Worm (Caenorhabditis elegans): ENCODE results near the gene unc-82.

ce11 chrIV:7376511-7376910 lies 47.8 kb upstream of the unc-82 start, which contains the start of gene T12B3.2:
- no peak for TF ChIP-seq lsy-2 (tag; optimal IDR thresholded peaks at IDR 0.05)
- no peak for TF ChIP-seq aly-2 (tag; optimal IDR thresholded peaks at IDR 0.05)
- TF ChIP-seq Y5F2A.4 (GFP tag; optimal IDR thresholded peaks at IDR 0.05) = no peak
- no peak for TF ChIP-seq daf-8 (GFP tag; IDR thresholded peaks at IDR 0.05)
